Worm (Caenorhabditis elegans) whole organism, early embryonic: ENCODE measurements around the gene sri-33.
"Not testable (repeated sequence)": the region's sequence is repeated elsewhere in the genome, so short reads cannot be mapped to it uniquely, and the experiment has no call there.

Source experiments
- B0310.2 ChIP-seq: sonication (generic microtip); optimal IDR thresholded peaks from 2 replicates; lab custom pipeline; 2016; ENCODE audit warnings: mild to moderate bottlenecking, missing genetic modification characterization, missing compliant biosample characterization
- F13C5.2 ChIP-seq: sonication (generic microtip); optimal IDR thresholded peaks from 2 replicates; lab custom pipeline; 2017; ENCODE audit warnings: mild to moderate bottlenecking, missing genetic modification characterization, inconsistent platforms, missing compliant biosample characterization
- aly-1 ChIP-seq: sonication (generic microtip); optimal IDR thresholded peaks from 2 replicates; lab custom pipeline; 2016; ENCODE audit warnings: missing genetic modification characterization, missing compliant biosample characterization
- ama-1 ChIP-seq: fragments of 150-350 bp; optimal IDR thresholded peaks from 2 replicates; lab custom pipeline; 2014
- ceh-13 ChIP-seq: fragments of 200-800 bp; sonication (Bioruptor generic); optimal IDR thresholded peaks from 2 replicates; lab custom pipeline; 2018; ENCODE audit warnings: mild to moderate bottlenecking, missing genetic modification characterization, missing compliant biosample characterization
- ceh-36 ChIP-seq: sonication (generic microtip); optimal IDR thresholded peaks from 2 replicates; lab custom pipeline; 2016; ENCODE audit warnings: missing genetic modification characterization, inconsistent platforms, missing compliant biosample characterization
- ets-7 ChIP-seq: sonication (generic microtip); optimal IDR thresholded peaks from 2 replicates; lab custom pipeline; 2016; ENCODE audit warnings: missing genotype, missing genetic modification characterization, missing compliant biosample characterization
- flt-1 ChIP-seq: fragments of 200-800 bp; sonication (Bioruptor generic); IDR thresholded peaks from 2 replicates; pipeline ENCODE4 v1.3.6; 2022; ENCODE audit warnings: missing genetic modification characterization, missing compliant biosample characterization
- hmbx-1 ChIP-seq: sonication (generic microtip); optimal IDR thresholded peaks from 2 replicates; lab custom pipeline; 2016; ENCODE audit warnings: mild to moderate bottlenecking, missing genetic modification characterization, missing compliant biosample characterization
- hmg-4 ChIP-seq: fragments of 200-800 bp; sonication (Bioruptor generic); optimal IDR thresholded peaks from 2 replicates; lab custom pipeline; 2018; ENCODE audit warnings: mild to moderate bottlenecking, missing genetic modification characterization, missing compliant biosample characterization
- hnd-1 ChIP-seq: sonication (generic microtip); optimal IDR thresholded peaks from 2 replicates; lab custom pipeline; 2016; ENCODE audit warnings: missing genetic modification characterization, missing compliant biosample characterization
- pes-1 ChIP-seq: fragments of 200-800 bp; sonication (Bioruptor generic); IDR thresholded peaks from 2 replicates; pipeline ENCODE4 v1.3.6; 2022; ENCODE audit warnings: missing genetic modification reagents, missing genetic modification characterization, missing compliant biosample characterization
- scrt-1 ChIP-seq: fragments of 200-800 bp; sonication (Bioruptor generic); IDR thresholded peaks from 2 replicates; pipeline ENCODE4 v1.3.6; 2022; ENCODE audit warnings: missing genetic modification characterization, missing compliant biosample characterization
- sea-1 ChIP-seq: fragments of 200-800 bp; sonication (Bioruptor generic); conservative IDR thresholded peaks from 2 replicates; pipeline ENCODE4 v1.3.6; 2022; ENCODE audit warnings: missing genetic modification characterization, missing compliant biosample characterization
- tbx-11 ChIP-seq: fragments of 200-800 bp; sonication (Bioruptor generic); IDR thresholded peaks from 2 replicates; pipeline ENCODE4 v1.3.6; 2022; ENCODE audit warnings: missing genetic modification characterization, missing compliant biosample characterization
- tbx-37 ChIP-seq: fragments of 200-800 bp; sonication (Bioruptor generic); conservative IDR thresholded peaks from 2 replicates; pipeline ENCODE4 v1.3.6; 2022; ENCODE audit warnings: missing genetic modification reagents, missing genetic modification characterization, missing compliant biosample characterization
- tra-4 ChIP-seq: sonication (generic microtip); optimal IDR thresholded peaks from 2 replicates; lab custom pipeline; 2017; ENCODE audit warnings: missing genetic modification characterization, missing compliant biosample characterization

The sri-33 gene

ce11 chrII:3189038-3189437 is 32.4 kb upstream of the sri-33 start, which contains the start of gene Y27F2A.11:
Y27F2A.11 (plus strand) TSS chrII:3189338.
- TF ChIP-seq tbx-37 (GFP tag; lab: Robert Waterston, UW); hnd-1; aly-1 (tag; lab: Kevin White, UChicago): not testable (repeated sequence)

ce11 chrII:3185848-3186247 is 29.2 kb upstream of the sri-33 start:
- TF ChIP-seq hnd-1 (no peak), B0310.2 (tag; lab: Kevin White, UChicago) (no peak), flt-1 (no peak), ets-7 (tag; lab: Kevin White, UChicago) (no peak), F13C5.2 (tag; lab: Kevin White, UChicago) (no peak), ceh-13 (GFP tag; lab: Kevin White, UChicago) (no peak), tbx-11 (no peak), aly-1 (tag; lab: Kevin White, UChicago) (no peak)

ce11 chrII:3184858-3185257 is 28.2 kb upstream of the sri-33 start, which contains the start of gene sri-78:
sri-78 (plus strand) TSS chrII:3185158.
- not testable (repeated sequence) for TF ChIP-seq sea-1 (GFP tag; lab: Robert Waterston, UW); ets-7 (tag; lab: Kevin White, UChicago); ama-1 (lab: Kevin White, UChicago)

ce11 chrII:3183300-3183840 is 26.7 kb upstream of the sri-33 start, which contains the start of the genes Y27F2A.6 and Y27F2A.8:
Y27F2A.6 (minus strand) TSS chrII:3183400.
Y27F2A.8 (plus strand) TSS chrII:3183790.
- not testable (repeated sequence) for TF ChIP-seq hmg-4 (GFP tag; lab: Kevin White, UChicago); scrt-1 (GFP tag; lab: Robert Waterston, UW); F13C5.2 (tag; lab: Kevin White, UChicago)

ce11 chrII:3177663-3178062 is 21.0 kb upstream of the sri-33 start, which contains the start of gene sri-40:
sri-40 (plus strand) TSS chrII:3177963.
- not testable (repeated sequence) for TF ChIP-seq tra-4 (tag; lab: Kevin White, UChicago); ceh-36 (tag; lab: Kevin White, UChicago); hnd-1

- no peak for TF ChIP-seq ceh-13 (GFP tag; lab: Kevin White, UChicago)
- TF ChIP-seq ets-7 (tag; lab: Kevin White, UChicago), result no peak
These were observed 15.5 kb upstream of the sri-33 start, which contains the start of gene Y27F2A.10 for ce11 chrII:3172176-3172575. Y27F2A.10 (minus strand) TSS chrII:3172276.

ce11 chrII:3170089-3170488 is 13.4 kb upstream of the sri-33 start, which contains the start of gene fbxc-55:
fbxc-55 (minus strand) TSS chrII:3170189.
- no peak for TF ChIP-seq F13C5.2 (tag; lab: Kevin White, UChicago)
- no peak for TF ChIP-seq scrt-1 (GFP tag; lab: Robert Waterston, UW)
- no peak for TF ChIP-seq flt-1
- no peak for TF ChIP-seq B0310.2 (tag; lab: Kevin White, UChicago)
- TF ChIP-seq tbx-37 (GFP tag; lab: Robert Waterston, UW), result no peak
- TF ChIP-seq hnd-1, result no peak
- TF ChIP-seq aly-1 (tag; lab: Kevin White, UChicago), result no peak
- TF ChIP-seq ama-1 (lab: Kevin White, UChicago), result no peak
- TF ChIP-seq ceh-36 (tag; lab: Kevin White, UChicago), result no peak

- TF ChIP-seq tbx-37 (GFP tag; lab: Robert Waterston, UW) (no peak), pes-1 (GFP tag; lab: Robert Waterston, UW) (no peak), F13C5.2 (tag; lab: Kevin White, UChicago) (no peak), hmbx-1 (tag; lab: Kevin White, UChicago) (no peak), tra-4 (tag; lab: Kevin White, UChicago) (no peak), hmg-4 (GFP tag; lab: Kevin White, UChicago) (no peak), tbx-11 (no peak), hnd-1 (no peak), sea-1 (GFP tag; lab: Robert Waterston, UW) (no peak), B0310.2 (tag; lab: Kevin White, UChicago) (no peak), ceh-36 (tag; lab: Kevin White, UChicago) (no peak), scrt-1 (GFP tag; lab: Robert Waterston, UW) (no peak)
These were observed 2.3 kb upstream of the sri-33 start, which contains the start of gene sri-34 for ce11 chrII:3158985-3159384. sri-34 (minus strand) TSS chrII:3159085.

- TF ChIP-seq flt-1, result no peak
- no peak for TF ChIP-seq hmbx-1 (tag; lab: Kevin White, UChicago)
- TF ChIP-seq hnd-1, result no peak
- no peak for TF ChIP-seq tra-4 (tag; lab: Kevin White, UChicago)
- no peak for TF ChIP-seq B0310.2 (tag; lab: Kevin White, UChicago)
- TF ChIP-seq ets-7 (tag; lab: Kevin White, UChicago), result no peak
- TF ChIP-seq pes-1 (GFP tag; lab: Robert Waterston, UW), result no peak
- TF ChIP-seq tbx-37 (GFP tag; lab: Robert Waterston, UW), result no peak
- TF ChIP-seq tbx-11, result no peak
- TF ChIP-seq sea-1 (GFP tag; lab: Robert Waterston, UW), result no peak
- TF ChIP-seq ceh-36 (tag; lab: Kevin White, UChicago), result no peak
- TF ChIP-seq aly-1 (tag; lab: Kevin White, UChicago), result no peak
- TF ChIP-seq F13C5.2 (tag; lab: Kevin White, UChicago), result no peak
- TF ChIP-seq hmg-4 (GFP tag; lab: Kevin White, UChicago), result no peak
- no peak for TF ChIP-seq scrt-1 (GFP tag; lab: Robert Waterston, UW)
These were observed 2.3 kb downstream of the sri-33 start, which contains the start of gene sri-32 for ce11 chrII:3154383-3154782. sri-32 (minus strand) TSS chrII:3154483.
